Worm (Caenorhabditis elegans) whole organism, late embryonic: ENCODE results near the gene Y41C4A.32.

Source experiments
- F13H6.1 ChIP-seq: sonication (generic microtip); optimal IDR thresholded peaks from 2 replicates; lab custom pipeline; 2016; ENCODE audit warnings: missing genetic modification characterization, missing compliant biosample characterization
- K02D7.2 ChIP-seq: sonication (generic microtip); optimal IDR thresholded peaks from 2 replicates; lab custom pipeline; 2017; ENCODE audit warnings: mild to moderate bottlenecking, missing genetic modification characterization, missing compliant biosample characterization
- ahr-1 ChIP-seq: sonication (generic microtip); optimal IDR thresholded peaks from 2 replicates; lab custom pipeline; 2016; ENCODE audit warnings: missing genetic modification characterization, missing compliant biosample characterization
- ama-1 ChIP-seq: fragments of 150-350 bp; optimal IDR thresholded peaks from 2 replicates; lab custom pipeline; 2014
- ceh-9 ChIP-seq: sonication (generic microtip); optimal IDR thresholded peaks from 2 replicates; lab custom pipeline; 2016; ENCODE audit warnings: mild to moderate bottlenecking, missing genetic modification characterization, inconsistent platforms, missing compliant biosample characterization
- elt-4 ChIP-seq: sonication (generic microtip); optimal IDR thresholded peaks from 2 replicates; lab custom pipeline; 2016; ENCODE audit warnings: missing genetic modification characterization, missing compliant biosample characterization

DNA sequence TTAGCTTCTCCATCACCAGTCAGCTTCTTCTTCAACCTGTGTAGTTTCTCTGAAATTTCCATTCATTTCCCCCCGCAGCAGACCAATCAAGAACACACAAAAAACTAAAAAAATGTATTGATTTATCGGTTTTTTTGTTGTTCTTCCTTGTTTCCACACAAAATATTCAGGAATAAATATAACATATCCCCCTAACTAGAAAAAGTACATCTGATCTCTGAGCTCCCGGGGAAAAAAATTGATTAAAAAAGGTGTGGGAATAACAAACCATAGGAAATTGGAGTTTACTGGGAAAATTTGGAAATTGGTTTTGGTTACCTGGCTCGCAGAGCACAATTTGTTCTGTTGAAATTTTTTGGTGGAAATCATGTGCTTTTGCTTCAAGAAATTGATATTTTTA lies 26.5 kb upstream of the Y41C4A.32 start, which contains the start of gene Y41C4A.22:
- TF ChIP-seq F13H6.1 (tag; lab: Kevin White, UChicago) (no peak), K02D7.2 (tag; lab: Kevin White, UChicago) (no peak), ama-1 (lab: Kevin White, UChicago) (no peak), ahr-1 (no peak), ceh-9 (tag; lab: Kevin White, UChicago) (no peak), elt-4 (tag; lab: Kevin White, UChicago) (no peak)
